Fruit fly (Drosophila melanogaster) whole organism, embryonic: ENCODE results near the gene et.

Experiments used
- CG13287 ChIP-seq: fragments of 200-800 bp; sonication (Bioruptor generic); IDR thresholded peaks from 2 replicates; pipeline ENCODE4 v1.3.6; 2022; ENCODE audit warnings: missing biosample characterization, missing genetic modification characterization; ENCODE audit not compliant: partially characterized antibody
- CG17912 ChIP-seq: fragments of 200-800 bp; sonication (Bioruptor generic); optimal IDR thresholded peaks from 2 replicates; lab custom pipeline; 2018; ENCODE audit warnings: missing biosample characterization, mild to moderate bottlenecking, missing genetic modification characterization
- CG18619 ChIP-seq: fragments of 200-800 bp; sonication (Bioruptor generic); optimal IDR thresholded peaks from 3 replicates; lab custom pipeline; 2017; ENCODE audit warnings: missing biosample characterization, mild to moderate bottlenecking, missing genetic modification characterization
- CG2129 ChIP-seq: fragments of 200-800 bp; sonication (Bioruptor generic); IDR thresholded peaks from 2 replicates; pipeline ENCODE4 v1.3.6; 2022; ENCODE audit warnings: missing biosample characterization, missing genetic modification characterization; ENCODE audit not compliant: partially characterized antibody
- CG7271 ChIP-seq: fragments of 200-800 bp; sonication (Bioruptor generic); optimal IDR thresholded peaks from 2 replicates; lab custom pipeline; 2018; ENCODE audit warnings: missing biosample characterization, mild to moderate bottlenecking, missing genetic modification characterization, moderate library complexity
- CG9727 ChIP-seq: fragments of 200-800 bp; sonication (Bioruptor generic); optimal IDR thresholded peaks from 3 replicates; lab custom pipeline; 2017; ENCODE audit warnings: missing biosample characterization, mild to moderate bottlenecking, missing genetic modification characterization
- CrebB ChIP-seq: fragments of 200-800 bp; sonication (Bioruptor generic); optimal IDR thresholded peaks from 3 replicates; lab custom pipeline; 2018; ENCODE audit warnings: missing biosample characterization, mild to moderate bottlenecking, missing genetic modification characterization
- E2f2 ChIP-seq: fragments of 200-800 bp; sonication (Bioruptor generic); IDR thresholded peaks from 2 replicates; pipeline ENCODE4 v1.3.6; 2022; ENCODE audit warnings: missing biosample characterization, missing genetic modification characterization
- Kr ChIP-seq: fragments of 200-800 bp; sonication (Bioruptor generic); optimal IDR thresholded peaks from 2 replicates; lab custom pipeline; 2017; ENCODE audit warnings: missing biosample characterization, mild to moderate bottlenecking, missing genetic modification characterization
- Med ChIP-seq: fragments of 200-800 bp; sonication (Bioruptor generic); peaks from one replicate; lab custom pipeline; 2016; ENCODE audit warnings: missing biosample characterization, missing genetic modification characterization, mild to moderate bottlenecking, inconsistent platforms, moderate library complexity
- Trl ChIP-seq, 3 experiments: fragments of >200 bp in 2 of 3; fragments of 200-800 bp in 1 of 3; sonication (Bioruptor generic) in 1 of 3; optimal IDR thresholded peaks; 2 replicates in 1 of 3; 3 replicates in 2 of 3; lab custom pipeline; 2016 to 2017; ENCODE audit warnings: missing biosample characterization in 1 of 3, missing genetic modification characterization in 1 of 3
- YL-1 ChIP-seq: fragments of 200-800 bp; sonication (Bioruptor generic); optimal IDR thresholded peaks from 3 replicates; lab custom pipeline; 2017; ENCODE audit warnings: missing biosample characterization, mild to moderate bottlenecking, missing genetic modification characterization
- cad ChIP-seq: fragments of >200 bp; optimal IDR thresholded peaks from 2 replicates; lab custom pipeline; 2017; ENCODE audit warnings: missing biosample characterization, missing genetic modification characterization
- chinmo ChIP-seq: fragments of 200-800 bp; sonication (Bioruptor generic); IDR thresholded peaks from 4 replicates; pipeline ENCODE4 v1.3.6; 2022; ENCODE audit warnings: missing biosample characterization, missing genetic modification characterization; ENCODE audit not compliant: partially characterized antibody
- chn ChIP-seq: fragments of 200-800 bp; sonication (Bioruptor generic); optimal IDR thresholded peaks from 2 replicates; lab custom pipeline; 2016; ENCODE audit warnings: missing biosample characterization, missing genetic modification characterization
- ci ChIP-seq: fragments of 200-800 bp; sonication (Bioruptor generic); IDR thresholded peaks from 3 replicates; pipeline ENCODE4 v1.3.6; 2022; ENCODE audit warnings: missing biosample characterization, missing genetic modification characterization
- danr ChIP-seq: fragments of 200-800 bp; sonication (Bioruptor generic); IDR thresholded peaks from 2 replicates; pipeline ENCODE4 v1.3.6; 2022; ENCODE audit warnings: missing biosample characterization, missing genetic modification characterization
- hbn ChIP-seq: fragments of 200-800 bp; sonication (Bioruptor generic); IDR thresholded peaks from 2 replicates; pipeline ENCODE4 v1.3.6; 2022; ENCODE audit warnings: missing biosample characterization, missing genetic modification characterization; ENCODE audit not compliant: partially characterized antibody
- klu ChIP-seq: fragments of 200-800 bp; sonication (Bioruptor generic); IDR thresholded peaks from 2 replicates; pipeline ENCODE4 v1.3.6; 2022; ENCODE audit warnings: missing biosample characterization, missing genetic modification characterization
- nerfin-2 ChIP-seq: fragments of 200-800 bp; sonication (Bioruptor generic); IDR thresholded peaks from 2 replicates; pipeline ENCODE4 v1.3.6; 2022; ENCODE audit warnings: missing biosample characterization, missing genetic modification characterization; ENCODE audit not compliant: partially characterized antibody
- tna ChIP-seq: fragments of 200-800 bp; sonication (Bioruptor generic); IDR thresholded peaks from 2 replicates; pipeline ENCODE4 v1.3.6; 2022; ENCODE audit warnings: missing biosample characterization, missing genetic modification characterization; ENCODE audit not compliant: partially characterized antibody

et gene

dm6 chrX:19622924-19623323 lies 52.8 kb downstream of the et start, which contains the start of the genes Naa20A and MKP-4 (continued):
- no peak for TF ChIP-seq danr (GFP tag; lab: Robert Waterston, UW)
- TF ChIP-seq CG2129, result peak; percentile 28; the same call in 1 of the 2 replicates
- 0 out of 2 replicates have a peak, but pooled peaks have one; percentile 30 for TF ChIP-seq nerfin-2 (GFP tag; lab: Robert Waterston, UW)
- no peak for TF ChIP-seq Kr
- no peak for TF ChIP-seq CG9727 (GFP tag; lab: Kevin White, UChicago)
- no peak for TF ChIP-seq chn (GFP tag; lab: Kevin White, UChicago)
- TF ChIP-seq CG7271, result no peak
- no peak for TF ChIP-seq Trl (optimal IDR thresholded peaks at IDR 0.05; lab: Kevin White, UChicago)
- TF ChIP-seq Trl (GFP tag; optimal IDR thresholded peaks at IDR 0.05; lab: Kevin White, UChicago), result no peak
- TF ChIP-seq ci, result no peak
- no peak for TF ChIP-seq CG17912
- TF ChIP-seq CrebB, result no peak
- peak; percentile 82 for TF ChIP-seq CG13287 (GFP tag; lab: Robert Waterston, UW)
- TF ChIP-seq hbn (GFP tag; lab: Robert Waterston, UW), result peak; percentile 67
- no peak for TF ChIP-seq cad (GFP tag; lab: Kevin White, UChicago)
- peak; percentile 87 for TF ChIP-seq Med
- no peak for TF ChIP-seq klu
- TF ChIP-seq chinmo (GFP tag; lab: Robert Waterston, UW), result peak; percentile 69; the same call in 1 of the 4 replicates
- TF ChIP-seq CG18619 (GFP tag; lab: Kevin White, UChicago), result no peak
- TF ChIP-seq E2f2 (GFP tag; lab: Robert Waterston, UW), result peak; percentile 61; the same call in 1 of the 2 replicates
- TF ChIP-seq tna (GFP tag; lab: Robert Waterston, UW), result peak; percentile 60
- TF ChIP-seq YL-1 (GFP tag; lab: Kevin White, UChicago), result peak; percentile 31
- TF ChIP-seq, all 482 proteins: peak for 70
